Worm (Caenorhabditis elegans) whole organism, late embryonic: Measurements from ENCODE around the gene arrd-28.

ENCODE experiments used
- C38D4.7 ChIP-seq: fragments of 200-800 bp; sonication (Bioruptor generic); optimal IDR thresholded peaks from 2 replicates; lab custom pipeline; 2018; ENCODE audit warnings: mild to moderate bottlenecking, missing genetic modification characterization, moderate library complexity, missing compliant biosample characterization
- F13H6.1 ChIP-seq: sonication (generic microtip); optimal IDR thresholded peaks from 2 replicates; lab custom pipeline; 2016; ENCODE audit warnings: missing genetic modification characterization, missing compliant biosample characterization
- ama-1 ChIP-seq: fragments of 150-350 bp; optimal IDR thresholded peaks from 2 replicates; lab custom pipeline; 2014
- ceh-19 ChIP-seq: fragments of 200-800 bp; sonication (Bioruptor generic); optimal IDR thresholded peaks from 2 replicates; lab custom pipeline; 2018; ENCODE audit warnings: mild to moderate bottlenecking, missing genetic modification characterization, missing compliant biosample characterization
- ceh-34 ChIP-seq: sonication (generic microtip); optimal IDR thresholded peaks from 2 replicates; lab custom pipeline; 2016; ENCODE audit warnings: mild to moderate bottlenecking, missing genetic modification characterization, missing compliant biosample characterization
- ceh-45 ChIP-seq: fragments of 200-800 bp; sonication (Bioruptor generic); IDR thresholded peaks from 2 replicates; pipeline ENCODE4 v1.3.6; 2022; ENCODE audit warnings: missing genetic modification reagents, missing genetic modification characterization, missing compliant biosample characterization
- ceh-48 ChIP-seq: sonication (generic microtip); optimal IDR thresholded peaks from 2 replicates; lab custom pipeline; 2016; ENCODE audit warnings: missing genetic modification characterization, inconsistent platforms, missing compliant biosample characterization
- dmd-4 ChIP-seq: sonication (generic microtip); optimal IDR thresholded peaks from 2 replicates; lab custom pipeline; 2016; ENCODE audit warnings: borderline replicate concordance, missing genetic modification characterization, missing compliant biosample characterization
- dve-1 ChIP-seq: sonication (generic microtip); optimal IDR thresholded peaks from 2 replicates; lab custom pipeline; 2017; ENCODE audit warnings: antibody characterized with exemption, mild to moderate bottlenecking, missing genetic modification characterization, missing compliant biosample characterization
- elt-4 ChIP-seq: sonication (generic microtip); optimal IDR thresholded peaks from 2 replicates; lab custom pipeline; 2016; ENCODE audit warnings: missing genetic modification characterization, missing compliant biosample characterization
- fax-1 ChIP-seq: sonication (generic microtip); optimal IDR thresholded peaks from 2 replicates; lab custom pipeline; 2016; ENCODE audit warnings: missing genotype, missing genetic modification characterization, missing compliant biosample characterization
- fkh-6 ChIP-seq: sonication (generic microtip); optimal IDR thresholded peaks from 2 replicates; lab custom pipeline; 2016; ENCODE audit warnings: missing genetic modification characterization, missing compliant biosample characterization
- hlh-30 ChIP-seq: sonication (generic microtip); optimal IDR thresholded peaks from 2 replicates; lab custom pipeline; 2017; ENCODE audit warnings: antibody characterized with exemption, missing genetic modification characterization, missing compliant biosample characterization; ENCODE audit not compliant: insufficient read depth
- hlh-8 ChIP-seq: sonication (generic microtip); optimal IDR thresholded peaks from 2 replicates; lab custom pipeline; 2016; ENCODE audit warnings: missing genotype, missing genetic modification characterization, missing compliant biosample characterization
- madf-2 ChIP-seq: sonication (generic microtip); optimal IDR thresholded peaks from 2 replicates; lab custom pipeline; 2017; ENCODE audit warnings: missing genetic modification characterization, missing compliant biosample characterization
- nfya-1 ChIP-seq: sonication (generic microtip); optimal IDR thresholded peaks from 2 replicates; lab custom pipeline; 2017; ENCODE audit warnings: missing genetic modification characterization, mild to moderate bottlenecking, missing compliant biosample characterization, antibody characterized with exemption, moderate library complexity
- nhr-11 ChIP-seq: fragments of 150-350 bp; optimal IDR thresholded peaks from 2 replicates; lab custom pipeline; 2014; ENCODE audit warnings: missing biosample characterization, missing genetic modification characterization
- pag-3 ChIP-seq: sonication (generic microtip); optimal IDR thresholded peaks from 2 replicates; lab custom pipeline; 2016; ENCODE audit warnings: missing compliant biosample characterization, missing genetic modification characterization, borderline replicate concordance
- pax-1 ChIP-seq: fragments of 150-350 bp; optimal IDR thresholded peaks from 2 replicates; lab custom pipeline; 2014; ENCODE audit warnings: missing biosample characterization, missing genetic modification characterization
- pros-1 ChIP-seq: fragments of 150-350 bp; optimal IDR thresholded peaks from 2 replicates; lab custom pipeline; 2014; ENCODE audit warnings: missing biosample characterization, missing genetic modification reagents, missing genetic modification characterization
- ref-2 ChIP-seq: sonication (generic microtip); optimal IDR thresholded peaks from 2 replicates; lab custom pipeline; 2016; ENCODE audit warnings: missing genetic modification characterization, missing compliant biosample characterization
- sdc-2 ChIP-seq: sonication (generic microtip); optimal IDR thresholded peaks from 2 replicates; lab custom pipeline; 2016; ENCODE audit warnings: missing genotype, missing genetic modification characterization, missing compliant biosample characterization
- sox-2 ChIP-seq: fragments of 200-800 bp; sonication (Bioruptor generic); IDR thresholded peaks from 2 replicates; pipeline ENCODE4 v1.3.6; 2022; ENCODE audit warnings: missing genetic modification reagents, missing genetic modification characterization, missing compliant biosample characterization
- sox-4 ChIP-seq: sonication (generic microtip); optimal IDR thresholded peaks from 2 replicates; lab custom pipeline; 2017; ENCODE audit warnings: mild to moderate bottlenecking, missing genetic modification characterization, inconsistent platforms, missing compliant biosample characterization
- tbx-2 ChIP-seq: sonication (generic microtip); optimal IDR thresholded peaks from 2 replicates; lab custom pipeline; 2016; ENCODE audit warnings: missing genetic modification characterization, missing compliant biosample characterization
- unc-3 ChIP-seq, 2 experiments: fragments of 200-800 bp in 1 of 2; sonication (Bioruptor generic) in 1 of 2; sonication (generic microtip) in 1 of 2; conservative IDR thresholded peaks in 1 of 2; optimal IDR thresholded peaks in 1 of 2; 2 replicates each; pipeline versions ENCODE4 v1.3.6 to Lab custom; 2016 to 2022; ENCODE audit warnings: missing compliant biosample characterization in 2 of 2, missing genetic modification characterization in 2 of 2, missing genetic modification reagents in 1 of 2
- unc-42 ChIP-seq: sonication (generic microtip); optimal IDR thresholded peaks from 2 replicates; lab custom pipeline; 2016; ENCODE audit warnings: missing genotype, missing genetic modification characterization, missing compliant biosample characterization
- unc-55 ChIP-seq: sonication (generic microtip); optimal IDR thresholded peaks from 2 replicates; lab custom pipeline; 2017; ENCODE audit warnings: missing biosample characterization, missing genetic modification reagents, missing genetic modification characterization
- ztf-16 ChIP-seq: sonication (generic microtip); optimal IDR thresholded peaks from 2 replicates; lab custom pipeline; 2017; ENCODE audit warnings: missing genetic modification characterization, missing compliant biosample characterization

Gene arrd-28

ce11 chrX:10189805-10190204 lies 6.0 kb downstream of the arrd-28 start:
- TF ChIP-seq ceh-19 (GFP tag; lab: Kevin White, UChicago) (no peak), hlh-8 (no peak), F13H6.1 (tag; lab: Kevin White, UChicago) (no peak), tbx-2 (tag; lab: Kevin White, UChicago) (no peak), pag-3 (tag; lab: Kevin White, UChicago) (no peak), fkh-6 (tag; lab: Kevin White, UChicago) (no peak), sox-2 (no peak), sox-4 (no peak), C38D4.7 (no peak), dve-1 (tag; lab: Kevin White, UChicago) (no peak), nhr-11 (no peak), unc-3 (GFP tag; conservative IDR thresholded peaks at IDR 0.05; lab: Robert Waterston, UW) (no peak), unc-3 (tag; optimal IDR thresholded peaks at IDR 0.05; lab: Kevin White, UChicago) (no peak), dmd-4 (tag; lab: Kevin White, UChicago) (no peak)
- TF ChIP-seq, all 69 proteins: peak for 0

DNA sequence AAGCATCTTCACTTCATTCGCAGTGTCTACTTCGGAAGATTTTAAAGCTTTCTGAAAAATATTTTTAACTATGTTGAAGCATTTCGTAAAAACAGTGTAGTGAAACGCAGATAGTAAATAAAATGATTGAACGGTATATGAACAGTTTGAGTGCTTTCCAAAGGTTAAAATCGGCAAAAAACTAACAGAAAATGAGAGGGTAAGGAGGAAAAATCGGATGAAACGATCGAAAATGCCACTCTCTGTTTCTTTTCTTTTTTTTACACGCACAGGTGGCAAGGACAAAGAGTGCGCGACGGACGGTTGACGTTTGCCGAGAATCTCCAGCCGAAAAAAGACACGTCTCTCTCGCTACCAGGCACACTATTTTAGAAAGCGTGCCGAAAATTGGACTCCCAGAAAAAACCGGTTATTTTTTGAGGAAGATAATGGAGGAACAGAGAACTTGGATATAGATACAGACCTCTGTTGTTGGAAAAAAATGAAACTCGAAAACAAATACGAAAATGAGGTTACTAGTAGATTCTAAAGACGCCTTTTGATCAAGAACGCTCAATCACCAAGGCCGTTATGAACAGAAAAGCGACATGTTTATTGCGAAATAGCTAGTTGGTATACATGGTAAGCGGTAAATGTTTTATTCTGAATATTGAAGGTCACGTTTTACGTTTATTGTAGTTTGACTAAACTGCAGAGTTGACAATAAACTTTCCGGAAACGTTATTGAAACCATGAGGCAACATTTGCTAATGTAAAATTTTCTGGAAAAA lies 10.7 kb downstream of the arrd-28 start, which contains the start of gene myrf-2:
myrf-2 (minus strand) TSS at position 51 of the 770 bp plus-strand sequence.
- no peak for TF ChIP-seq C38D4.7
- TF ChIP-seq ceh-45 (GFP tag; lab: Robert Waterston, UW) = no peak
- TF ChIP-seq ama-1 (lab: Kevin White, UChicago) = no peak
- no peak for TF ChIP-seq pros-1
- no peak for TF ChIP-seq fkh-6 (tag; lab: Kevin White, UChicago)
- TF ChIP-seq elt-4 = no peak
- no peak for TF ChIP-seq hlh-8
- TF ChIP-seq ref-2 (tag; lab: Kevin White, UChicago) = no peak
- TF ChIP-seq, all 69 proteins: peak for 0

- TF ChIP-seq ceh-48 (tag; lab: Kevin White, UChicago) (no peak), hlh-8 (peak; percentile 10), ztf-16 (no peak), fax-1 (no peak), sdc-2 (tag; lab: Kevin White, UChicago) (peak; percentile 33), tbx-2 (tag; lab: Kevin White, UChicago) (peak; percentile 56), dve-1 (tag; lab: Kevin White, UChicago) (peak; percentile 63), nfya-1 (peak; percentile 73), hlh-30 (tag; lab: Kevin White, UChicago) (peak; percentile 27), pax-1 (peak; percentile 40), madf-2 (peak; percentile 39), ceh-34 (tag; lab: Kevin White, UChicago) (peak; percentile 89), unc-42 (tag; lab: Kevin White, UChicago) (peak; percentile 26), unc-55 (peak; percentile 78)
Measured at ce11 chrX:10197204-10197756, 13.5 kb downstream of the arrd-28 start, which contains the start of gene nucb-1. Gene nucb-1, plus strand, starts transcription at chrX:10197706.

DNA sequence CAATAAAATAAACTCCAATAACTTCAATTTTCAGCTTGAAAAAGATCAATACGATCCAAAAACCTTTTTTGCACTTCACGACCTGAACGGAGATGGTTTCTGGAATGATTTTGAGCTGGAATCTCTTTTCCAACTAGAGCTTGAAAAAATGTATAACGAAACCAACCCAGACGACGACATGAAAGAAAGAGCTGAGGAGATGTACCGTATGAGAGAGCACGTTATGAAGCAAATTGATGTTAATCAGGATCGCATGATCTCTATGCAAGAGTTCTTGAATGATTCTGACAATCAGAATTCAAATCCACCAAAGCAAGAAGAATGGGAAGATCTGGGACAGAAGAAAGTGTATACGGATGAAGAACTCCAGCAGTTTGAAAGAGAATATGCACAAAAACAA lies 15.4 kb downstream of the arrd-28 start:
- TF ChIP-seq ama-1 (lab: Kevin White, UChicago) (no peak), unc-55 (no peak)

DNA sequence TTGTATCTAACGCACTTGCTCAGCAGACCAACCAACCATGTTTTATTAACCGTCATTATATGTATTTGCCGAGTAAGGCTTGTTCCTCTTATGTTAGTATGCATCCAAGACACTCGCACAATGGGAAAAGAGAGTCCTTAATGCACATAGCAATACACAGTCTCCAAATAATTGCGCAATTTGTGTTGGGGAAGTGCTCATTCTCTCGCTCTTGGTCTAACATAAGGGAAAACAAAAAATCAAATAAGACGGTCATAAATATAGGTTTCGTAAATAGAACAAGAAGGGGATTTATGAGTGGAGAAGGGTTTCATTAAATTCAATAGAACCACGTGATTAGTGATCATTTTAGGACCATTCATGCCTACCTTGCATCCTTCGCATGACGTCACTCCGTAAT lies 19.7 kb downstream of the arrd-28 start:
- TF ChIP-seq pag-3 (tag; lab: Kevin White, UChicago) (no peak), hlh-30 (tag; lab: Kevin White, UChicago) (peak; percentile 39), dmd-4 (tag; lab: Kevin White, UChicago) (no peak)
